Fruit fly (Drosophila melanogaster) whole organism, embryonic: ENCODE data around the gene Lsd-1.
A peak's percentile ranks its signal among the peaks of the same experiment; 100 is the strongest.

Experiments
- CG12659 ChIP-seq: fragments of 200-800 bp; sonication (Bioruptor generic); optimal IDR thresholded peaks from 3 replicates; lab custom pipeline; 2017; ENCODE audit warnings: mild to moderate bottlenecking, missing biosample characterization, missing genetic modification reagents, missing genetic modification characterization
- CG12769 ChIP-seq: fragments of 200-800 bp; sonication (Bioruptor generic); optimal IDR thresholded peaks from 2 replicates; lab custom pipeline; 2019; ENCODE audit warnings: missing biosample characterization, mild to moderate bottlenecking, missing genetic modification characterization, moderate library complexity
- CG14014 ChIP-seq: fragments of 200-800 bp; sonication (Bioruptor generic); IDR thresholded peaks from 2 replicates; pipeline ENCODE4 v1.3.6; 2022; ENCODE audit warnings: missing biosample characterization, missing genetic modification characterization
- CG17802 ChIP-seq: fragments of 200-800 bp; sonication (Bioruptor generic); optimal IDR thresholded peaks from 2 replicates; lab custom pipeline; 2018; ENCODE audit warnings: missing biosample characterization, mild to moderate bottlenecking, missing genetic modification characterization, moderate library complexity
- CG18476 ChIP-seq: fragments of 200-800 bp; sonication (Bioruptor generic); optimal IDR thresholded peaks from 2 replicates; lab custom pipeline; 2016; ENCODE audit warnings: missing biosample characterization, mild to moderate bottlenecking, missing genetic modification characterization
- CG18764 ChIP-seq: fragments of 200-800 bp; sonication (Bioruptor generic); optimal IDR thresholded peaks from 3 replicates; lab custom pipeline; 2016; ENCODE audit warnings: missing biosample characterization, missing genetic modification characterization
- CG2875 ChIP-seq: fragments of 200-800 bp; sonication (Bioruptor generic); optimal IDR thresholded peaks from 2 replicates; lab custom pipeline; 2017; ENCODE audit warnings: missing biosample characterization, mild to moderate bottlenecking, missing genetic modification characterization, missing genetic modification reagents
- CG31388 ChIP-seq: fragments of 200-800 bp; sonication (Bioruptor generic); optimal IDR thresholded peaks from 2 replicates; lab custom pipeline; 2016; ENCODE audit warnings: missing biosample characterization, missing genetic modification characterization
- CG34224 ChIP-seq: fragments of 200-800 bp; sonication (Bioruptor generic); IDR thresholded peaks from 3 replicates; pipeline ENCODE4 v1.3.6; 2022; ENCODE audit warnings: missing biosample characterization, missing genetic modification characterization; ENCODE audit not compliant: partially characterized antibody
- CG34376 ChIP-seq: fragments of 200-800 bp; sonication (Bioruptor generic); optimal IDR thresholded peaks from 2 replicates; lab custom pipeline; 2018; ENCODE audit warnings: missing biosample characterization, mild to moderate bottlenecking, missing genetic modification characterization
- CG4404 ChIP-seq: fragments of 200-800 bp; sonication (Bioruptor generic); IDR thresholded peaks from 2 replicates; pipeline ENCODE4 v1.3.6; 2022; ENCODE audit warnings: missing biosample characterization, missing genetic modification characterization
- CG4854 ChIP-seq: fragments of 200-800 bp; sonication (Bioruptor generic); optimal IDR thresholded peaks from 2 replicates; lab custom pipeline; 2016; ENCODE audit warnings: missing biosample characterization, missing genetic modification characterization, inconsistent platforms
- Camta ChIP-seq: fragments of 200-800 bp; sonication (Bioruptor generic); optimal IDR thresholded peaks from 2 replicates; lab custom pipeline; 2016; ENCODE audit warnings: missing biosample characterization, missing genetic modification characterization
- Dref ChIP-seq: fragments of 200-800 bp; sonication (Bioruptor generic); IDR thresholded peaks from 2 replicates; pipeline ENCODE4 v1.3.6; 2022; ENCODE audit warnings: missing biosample characterization, missing genetic modification characterization
- E2f1 ChIP-seq: fragments of 200-800 bp; sonication (Bioruptor generic); IDR thresholded peaks from 2 replicates; pipeline ENCODE4 v1.3.6; 2022; ENCODE audit warnings: missing biosample characterization, missing genetic modification characterization
- Fer3 ChIP-seq: fragments of 200-800 bp; sonication (Bioruptor generic); optimal IDR thresholded peaks from 2 replicates; lab custom pipeline; 2018; ENCODE audit warnings: missing biosample characterization, mild to moderate bottlenecking, missing genetic modification characterization, moderate library complexity
- HHEX ChIP-seq: fragments of 200-800 bp; sonication (Bioruptor generic); optimal IDR thresholded peaks from 3 replicates; lab custom pipeline; 2017; ENCODE audit warnings: missing biosample characterization, mild to moderate bottlenecking, missing genetic modification characterization, missing genetic modification reagents
- Hand ChIP-seq: fragments of 200-800 bp; sonication (Bioruptor generic); optimal IDR thresholded peaks from 2 replicates; lab custom pipeline; 2017; ENCODE audit warnings: mild to moderate bottlenecking, missing biosample characterization, missing genetic modification reagents, missing genetic modification characterization
- HmgD ChIP-seq: fragments of 200-800 bp; sonication (Bioruptor generic); optimal IDR thresholded peaks from 3 replicates; lab custom pipeline; 2016; ENCODE audit warnings: missing biosample characterization, missing genetic modification characterization
- Hmr ChIP-seq: fragments of 200-800 bp; sonication (Bioruptor generic); optimal IDR thresholded peaks from 3 replicates; lab custom pipeline; 2017; ENCODE audit warnings: mild to moderate bottlenecking, missing biosample characterization, missing genetic modification reagents, missing genetic modification characterization
- Hr78 ChIP-seq, 2 experiments: fragments of 200-800 bp in 1 of 2; fragments of >200 bp in 1 of 2; sonication (Bioruptor generic) in 1 of 2; optimal IDR thresholded peaks; 2 replicates each; lab custom pipeline; 2017 to 2019; ENCODE audit warnings: missing biosample characterization in 2 of 2, missing genetic modification characterization in 2 of 2, mild to moderate bottlenecking in 1 of 2, moderate library complexity in 1 of 2
- Hsf ChIP-seq: fragments of 200-800 bp; sonication (Bioruptor generic); optimal IDR thresholded peaks from 3 replicates; lab custom pipeline; 2016; ENCODE audit warnings: missing biosample characterization, missing genetic modification characterization
- Kr ChIP-seq: fragments of 200-800 bp; sonication (Bioruptor generic); optimal IDR thresholded peaks from 2 replicates; lab custom pipeline; 2017; ENCODE audit warnings: missing biosample characterization, mild to moderate bottlenecking, missing genetic modification characterization
- Nf-YC ChIP-seq: fragments of 200-800 bp; optimal IDR thresholded peaks from 3 replicates; lab custom pipeline; 2019; ENCODE audit warnings: missing biosample characterization, mild to moderate bottlenecking, missing genetic modification characterization, moderate library complexity
- Pdp1 ChIP-seq, 2 experiments: fragments of 200-800 bp; sonication (Bioruptor generic); optimal IDR thresholded peaks; 3 replicates each; lab custom pipeline; 2016; ENCODE audit warnings: missing biosample characterization in 2 of 2, missing genetic modification characterization in 2 of 2, mild to moderate bottlenecking in 1 of 2, moderate library complexity in 1 of 2
- Poxn ChIP-seq: fragments of 200-800 bp; sonication (Bioruptor generic); IDR thresholded peaks from 2 replicates; pipeline ENCODE4 v1.3.6; 2022; ENCODE audit warnings: missing biosample characterization, missing genetic modification characterization
- Scr ChIP-seq: fragments of 200-800 bp; sonication (Bioruptor generic); IDR thresholded peaks from 2 replicates; pipeline ENCODE4 v1.3.6; 2022; ENCODE audit warnings: missing biosample characterization, missing genetic modification characterization; ENCODE audit not compliant: partially characterized antibody
- Sox102F ChIP-seq: fragments of 200-800 bp; sonication (Bioruptor generic); optimal IDR thresholded peaks from 2 replicates; lab custom pipeline; 2018; ENCODE audit warnings: missing biosample characterization, mild to moderate bottlenecking, missing genetic modification characterization, moderate library complexity
- Vsx1 ChIP-seq: fragments of 200-800 bp; sonication (Bioruptor generic); optimal IDR thresholded peaks from 2 replicates; lab custom pipeline; 2017; ENCODE audit warnings: missing biosample characterization, mild to moderate bottlenecking, missing genetic modification characterization, missing genetic modification reagents
- br ChIP-seq: fragments of >200 bp; optimal IDR thresholded peaks from 2 replicates; lab custom pipeline; 2017
- cad ChIP-seq: fragments of >200 bp; optimal IDR thresholded peaks from 2 replicates; lab custom pipeline; 2017; ENCODE audit warnings: missing biosample characterization, missing genetic modification characterization
- ci ChIP-seq: fragments of 200-800 bp; sonication (Bioruptor generic); IDR thresholded peaks from 3 replicates; pipeline ENCODE4 v1.3.6; 2022; ENCODE audit warnings: missing biosample characterization, missing genetic modification characterization
- dpn ChIP-seq, 2 experiments: fragments of 200-800 bp; sonication (Bioruptor generic); optimal IDR thresholded peaks; 3 replicates each; lab custom pipeline; 2016; ENCODE audit warnings: missing biosample characterization in 2 of 2, missing genetic modification characterization in 2 of 2
- dysf ChIP-seq: fragments of 200-800 bp; sonication (Bioruptor generic); IDR thresholded peaks from 3 replicates; pipeline ENCODE4 v1.3.6; 2022; ENCODE audit warnings: missing biosample characterization, missing genetic modification characterization
- emc ChIP-seq: fragments of 200-800 bp; sonication (Bioruptor generic); optimal IDR thresholded peaks from 2 replicates; lab custom pipeline; 2016; ENCODE audit warnings: missing biosample characterization, missing genetic modification characterization
- exex ChIP-seq: fragments of 200-800 bp; sonication (Bioruptor generic); optimal IDR thresholded peaks from 4 replicates; lab custom pipeline; 2018; ENCODE audit warnings: missing biosample characterization, mild to moderate bottlenecking, missing genetic modification characterization, moderate library complexity
- fd3F ChIP-seq: fragments of 200-800 bp; sonication (Bioruptor generic); optimal IDR thresholded peaks from 2 replicates; lab custom pipeline; 2018; ENCODE audit warnings: missing biosample characterization, mild to moderate bottlenecking, missing genetic modification characterization, moderate library complexity
- grau ChIP-seq: fragments of 200-800 bp; optimal IDR thresholded peaks from 3 replicates; lab custom pipeline; 2019; ENCODE audit warnings: missing biosample characterization, mild to moderate bottlenecking, missing genetic modification characterization, moderate library complexity
- mirr ChIP-seq: fragments of 200-800 bp; sonication (Bioruptor generic); optimal IDR thresholded peaks from 3 replicates; lab custom pipeline; 2018; ENCODE audit warnings: missing biosample characterization, mild to moderate bottlenecking, missing genetic modification characterization
- peb ChIP-seq: fragments of 200-800 bp; sonication (Bioruptor generic); IDR thresholded peaks from 2 replicates; pipeline ENCODE4 v1.3.6; 2022; ENCODE audit warnings: missing biosample characterization, missing genetic modification characterization
- sd ChIP-seq: fragments of 200-800 bp; sonication (Bioruptor generic); optimal IDR thresholded peaks from 3 replicates; lab custom pipeline; 2018; ENCODE audit warnings: missing biosample characterization, mild to moderate bottlenecking, missing genetic modification characterization, moderate library complexity
- slbo ChIP-seq: fragments of 200-800 bp; sonication (Bioruptor generic); IDR thresholded peaks from 2 replicates; pipeline ENCODE4 v1.3.6; 2022; ENCODE audit warnings: missing biosample characterization, missing genetic modification characterization
- tin ChIP-seq: fragments of 200-800 bp; sonication (Bioruptor generic); optimal IDR thresholded peaks from 3 replicates; lab custom pipeline; 2016; ENCODE audit warnings: missing biosample characterization, missing genetic modification characterization
- tna ChIP-seq: fragments of 200-800 bp; sonication (Bioruptor generic); IDR thresholded peaks from 2 replicates; pipeline ENCODE4 v1.3.6; 2022; ENCODE audit warnings: missing biosample characterization, missing genetic modification characterization; ENCODE audit not compliant: partially characterized antibody
- ttk ChIP-seq: fragments of 200-800 bp; sonication (Bioruptor generic); IDR thresholded peaks from 2 replicates; pipeline ENCODE4 v2.1.2; 2022; ENCODE audit warnings: missing biosample characterization, missing genetic modification characterization
- wor ChIP-seq: fragments of 200-800 bp; sonication (Bioruptor generic); IDR thresholded peaks from 2 replicates; pipeline ENCODE4 v1.3.6; 2022; ENCODE audit warnings: missing biosample characterization, missing genetic modification characterization
- zfh2 ChIP-seq: fragments of 200-800 bp; sonication (Bioruptor generic); optimal IDR thresholded peaks from 2 replicates; lab custom pipeline; 2016; ENCODE audit warnings: missing biosample characterization, missing genetic modification characterization

Gene Lsd-1

dm6 chr3R:23782456-23783402 is 19.1 kb downstream of the Lsd-1 start (continued):
- peak; percentile 53 for TF ChIP-seq Fer3 (tag; lab: Kevin White, UChicago)
- TF ChIP-seq tna = no peak
- TF ChIP-seq Poxn = no peak
- peak; percentile 61; the same call in 1 of the 2 replicates for TF ChIP-seq CG14014
- peak; percentile 85 for TF ChIP-seq Camta

dm6 chr3R:23783403-23783757 is 19.7 kb downstream of the Lsd-1 start:
- TF ChIP-seq ttk (no peak), Pdp1 (GFP tag; optimal IDR thresholded peaks at IDR 0.05; lab: Kevin White, UChicago) (peak in 1 of 2 experiments; percentile 32), sd (tag; lab: Kevin White, UChicago) (peak; percentile 30), peb (no peak), Vsx1 (no peak), Nf-YC (tag; lab: Kevin White, UChicago) (peak; percentile 56), HHEX (GFP tag; lab: Kevin White, UChicago) (no peak), mirr (GFP tag; lab: Kevin White, UChicago) (peak; percentile 46), cad (no peak), exex (tag; lab: Kevin White, UChicago) (peak; percentile 59), CG34376 (GFP tag; lab: Kevin White, UChicago) (peak; percentile 49)

- peak; percentile 63 for TF ChIP-seq wor
- no peak for TF ChIP-seq CG34224
- no peak for TF ChIP-seq br
- peak; percentile 51 for TF ChIP-seq CG4404
- TF ChIP-seq Hmr (GFP tag; lab: Kevin White, UChicago) = peak; percentile 43
- TF ChIP-seq CG12769 = peak; percentile 31
- TF ChIP-seq tin = peak; percentile 62
- peak; percentile 62 for TF ChIP-seq slbo (GFP tag; lab: Robert Waterston, UW)
- TF ChIP-seq Hsf = peak; percentile 76
- no peak for TF ChIP-seq Dref (GFP tag; lab: Robert Waterston, UW)
- TF ChIP-seq CG17802 (tag; lab: Kevin White, UChicago) = peak; percentile 43
- peak; percentile 33 for TF ChIP-seq CG4854 (GFP tag; lab: Kevin White, UChicago)
- peak; percentile 74 for TF ChIP-seq ci (GFP tag; lab: Robert Waterston, UW)
- peak; percentile 76 for TF ChIP-seq CG18476
- peak; percentile 32 for TF ChIP-seq fd3F (GFP tag; lab: Kevin White, UChicago)
- TF ChIP-seq grau = peak; percentile 75
- peak; percentile 61 for TF ChIP-seq CG12659 (GFP tag; lab: Kevin White, UChicago)
- peak; percentile 89 for TF ChIP-seq Sox102F (GFP tag; lab: Kevin White, UChicago)
- TF ChIP-seq CG18764 (GFP tag; lab: Kevin White, UChicago) = peak; percentile 57
- peak; percentile 84 for TF ChIP-seq CG2875 (GFP tag; lab: Kevin White, UChicago)
- no peak for TF ChIP-seq Hand (GFP tag; lab: Kevin White, UChicago)
- TF ChIP-seq zfh2 (GFP tag; lab: Kevin White, UChicago) = no peak
- peak; percentile 53 to 63 for TF ChIP-seq dpn (GFP tag; optimal IDR thresholded peaks at IDR 0.05; lab: Kevin White, UChicago)
- no peak for TF ChIP-seq CG31388 (GFP tag; lab: Kevin White, UChicago)
- peak in 1 of 2 experiments; percentile 46 for TF ChIP-seq Hr78 (GFP tag; optimal IDR thresholded peaks at IDR 0.05; lab: Kevin White, UChicago)
- no peak for TF ChIP-seq emc (GFP tag; lab: Kevin White, UChicago)
- TF ChIP-seq Scr (GFP tag; lab: Robert Waterston, UW) = no peak
- peak; percentile 66 for TF ChIP-seq E2f1
- TF ChIP-seq Kr (GFP tag; lab: Kevin White, UChicago) = no peak
- no peak for TF ChIP-seq HmgD (GFP tag; lab: Kevin White, UChicago)
- TF ChIP-seq dysf (GFP tag; lab: Robert Waterston, UW) = peak; percentile 71
Measured at dm6 chr3R:23783961-23784360, 20.3 kb downstream of the Lsd-1 start.
